Worm (Caenorhabditis elegans): ENCODE measurements around the gene K05F6.12.

DNA sequence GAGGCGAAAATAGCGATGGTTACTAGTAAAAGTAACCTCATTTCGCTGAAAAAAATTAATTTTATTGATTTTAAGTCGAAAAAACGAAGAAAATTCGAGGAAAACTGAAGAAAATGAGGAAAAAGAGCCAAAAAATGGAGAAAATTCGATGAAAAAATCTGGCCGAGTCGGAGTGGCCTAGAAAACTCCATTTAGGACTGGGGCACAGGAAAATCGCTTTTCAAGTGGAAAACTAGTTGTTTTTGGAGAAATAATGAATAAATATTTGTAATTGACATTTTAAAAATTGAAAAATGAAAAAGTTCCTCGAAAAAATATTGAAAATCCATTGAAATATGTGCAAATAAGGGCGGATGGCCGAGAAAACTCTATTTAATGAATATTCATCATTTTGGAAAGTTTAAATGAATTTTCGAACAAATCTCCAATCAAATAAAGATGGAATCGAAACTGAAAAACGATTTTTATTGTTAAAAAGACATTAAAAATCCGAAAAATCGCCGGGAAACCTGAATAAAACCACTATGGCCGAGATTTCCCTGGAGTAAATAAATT is 45.4 kb upstream of the K05F6.12 start, which contains the start of gene emc-1:
- TF ChIP-seq flt-1 (GFP tag; IDR thresholded peaks at IDR 0.05) = no peak
- TF ChIP-seq med-1 (GFP tag; optimal IDR thresholded peaks at IDR 0.05; ENCODE audit: insufficient read depth) = no peak
- no peak for TF ChIP-seq ref-1 (GFP tag; conservative IDR thresholded peaks at IDR 0.05)
- TF ChIP-seq cog-1 (tag; optimal IDR thresholded peaks at IDR 0.05) = no peak
